Worm (Caenorhabditis elegans): Measurements from ENCODE around the gene ZK632.2.

- TF ChIP-seq nhr-11 (tag; optimal IDR thresholded peaks at IDR 0.05) (no peak), ama-1 (optimal IDR thresholded peaks at IDR 0.05) (no peak), tbx-2 (tag; optimal IDR thresholded peaks at IDR 0.05) (no peak), dve-1 (tag; optimal IDR thresholded peaks at IDR 0.05) (no peak), unc-55 (GFP tag; optimal IDR thresholded peaks at IDR 0.05) (no peak), sox-2 (GFP tag; IDR thresholded peaks at IDR 0.05) (no peak), pha-4 (tag; optimal IDR thresholded peaks at IDR 0.05) (no peak), unc-86 (tag; optimal IDR thresholded peaks at IDR 0.05) (no peak), ceh-31 (tag; optimal IDR thresholded peaks at IDR 0.05) (no peak), K02D7.2 (tag; optimal IDR thresholded peaks at IDR 0.05) (no peak), eyg-1 (tag; optimal IDR thresholded peaks at IDR 0.05) (no peak), ceh-45 (GFP tag; IDR thresholded peaks at IDR 0.05) (no peak), pax-1 (tag; optimal IDR thresholded peaks at IDR 0.05) (no peak)
Measured at ce11 chrIII:9789083-9789482, 9.8 kb upstream of the ZK632.2 start.
